Worm (Caenorhabditis elegans): ENCODE data around the gene clec-170.

DNA sequence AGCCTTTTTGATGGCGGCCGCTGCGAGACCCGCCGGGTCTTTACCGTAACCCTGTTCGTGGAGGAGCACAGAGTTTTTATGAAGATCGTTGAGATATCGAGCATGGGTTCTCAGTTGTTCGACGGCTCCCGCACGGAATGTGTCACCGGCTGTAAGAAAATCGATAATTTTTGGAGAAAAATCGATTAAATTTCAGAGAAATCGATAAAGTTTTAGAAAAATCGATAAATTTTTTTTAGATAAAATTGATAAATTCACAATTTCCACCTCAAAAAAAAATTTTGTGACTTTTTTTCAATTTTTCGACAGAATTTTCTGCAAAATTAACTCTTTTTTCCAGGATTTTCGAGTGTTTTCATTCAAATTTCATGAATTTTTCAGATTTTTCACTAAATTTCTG, 31.9 kb upstream of the clec-170 start:
- no peak for TF ChIP-seq unc-86 (tag; optimal IDR thresholded peaks at IDR 0.05)
- no peak for TF ChIP-seq ceh-9 (tag; optimal IDR thresholded peaks at IDR 0.05)
- TF ChIP-seq nhr-11 (tag; optimal IDR thresholded peaks at IDR 0.05), result no peak
- no peak for TF ChIP-seq nhr-232 (tag; optimal IDR thresholded peaks at IDR 0.05)
